Worm (Caenorhabditis elegans) whole organism, midembryonic: ENCODE data around the gene coq-5.

Experiments
- flt-1 ChIP-seq: fragments of 200-800 bp; sonication (Bioruptor generic); IDR thresholded peaks from 2 replicates; pipeline ENCODE4 v1.3.6; 2022; ENCODE audit warnings: missing genetic modification characterization, missing compliant biosample characterization
- med-1 ChIP-seq: sonication (generic microtip); optimal IDR thresholded peaks from 2 replicates; lab custom pipeline; 2017; ENCODE audit warnings: missing genetic modification characterization, mild to moderate bottlenecking, missing compliant biosample characterization, antibody characterized with exemption, missing genetic modification reagents; ENCODE audit not compliant: insufficient read depth
- ztf-23 ChIP-seq: fragments of 200-800 bp; sonication (Bioruptor generic); IDR thresholded peaks from 2 replicates; pipeline ENCODE4 v1.3.6; 2022; ENCODE audit warnings: missing genetic modification reagents, missing genetic modification characterization, missing compliant biosample characterization

- TF ChIP-seq ztf-23 (GFP tag; lab: Robert Waterston, UW) (no peak), flt-1 (no peak), med-1 (GFP tag; lab: Kevin White, UChicago) (no peak)
These were observed 19.2 kb downstream of the coq-5 start, which contains the start of gene ceh-23 for ce11 chrIII:7838907-7839642.
